Worm (Caenorhabditis elegans): ENCODE data around the gene M01B2.8.

DNA sequence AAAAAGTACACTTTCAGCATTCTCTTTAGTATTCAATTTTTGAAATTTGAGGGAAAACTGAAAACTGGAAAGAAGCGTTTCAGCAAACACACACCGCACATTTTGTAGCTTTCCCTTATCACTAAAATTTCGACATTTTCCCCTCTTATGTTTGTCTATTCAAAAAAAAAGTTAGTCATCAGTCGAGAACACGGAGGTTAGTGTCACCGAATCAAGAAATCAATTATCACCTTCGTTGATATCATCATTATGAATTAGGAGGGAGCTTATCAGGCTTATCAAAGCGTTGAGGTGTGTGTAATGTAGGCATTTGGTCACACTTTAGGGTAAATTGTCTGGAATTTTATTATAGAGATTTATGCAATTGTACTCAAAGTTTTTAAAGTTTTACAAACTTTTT lies 38.6 kb downstream of the M01B2.8 start, which contains the start of gene cpr-3:
- TF ChIP-seq ama-1 (optimal IDR thresholded peaks at IDR 0.05), result no peak
- TF ChIP-seq tbx-2 (tag; optimal IDR thresholded peaks at IDR 0.05), result no peak
- no peak for TF ChIP-seq pat-9 (tag; optimal IDR thresholded peaks at IDR 0.05)
- TF ChIP-seq sox-4 (tag; optimal IDR thresholded peaks at IDR 0.05), result no peak
- TF ChIP-seq mec-3 (tag; optimal IDR thresholded peaks at IDR 0.05; ENCODE audit: borderline replicate concordance), result no peak
- no peak for TF ChIP-seq unc-42 (tag; optimal IDR thresholded peaks at IDR 0.05)
- no peak for TF ChIP-seq Y22D7AL.16 (tag; optimal IDR thresholded peaks at IDR 0.05)
- no peak for TF ChIP-seq rnt-1 (tag; optimal IDR thresholded peaks at IDR 0.05)
- no peak for TF ChIP-seq unc-86 (tag; optimal IDR thresholded peaks at IDR 0.05)
- TF ChIP-seq ceh-31 (tag; optimal IDR thresholded peaks at IDR 0.05), result no peak

Measured in whole organism, late embryonic.